Worm (Caenorhabditis elegans) whole organism, young adult: ENCODE measurements around the gene Y7A5A.9.

Source experiments
- B0035.1 ChIP-seq: sonication (generic microtip); optimal IDR thresholded peaks from 2 replicates; lab custom pipeline; 2016; ENCODE audit warnings: missing genetic modification characterization, mild to moderate bottlenecking, missing compliant biosample characterization, missing genotype, missing genetic modification reagents
- ama-1 ChIP-seq, 3 experiments: fragments of 150-350 bp in 1 of 3; sonication (generic microtip) in 2 of 3; optimal IDR thresholded peaks; 2 replicates each; lab custom pipeline; 2014 to 2018; ENCODE audit warnings: missing biosample characterization in 2 of 3, missing genetic modification characterization in 2 of 3, missing genetic modification reagents in 2 of 3
- attf-6 ChIP-seq: fragments of 200-800 bp; sonication (Bioruptor generic); IDR thresholded peaks from 2 replicates; pipeline ENCODE4 v1.3.6; 2022; ENCODE audit warnings: missing genetic modification reagents, missing genetic modification characterization, missing compliant biosample characterization
- ceh-100 ChIP-seq: fragments of 200-800 bp; sonication (Bioruptor generic); IDR thresholded peaks from 2 replicates; pipeline ENCODE4 v1.3.6; 2022; ENCODE audit warnings: missing genetic modification reagents, missing genetic modification characterization, missing compliant biosample characterization
- him-1 ChIP-seq: sonication (generic microtip); optimal IDR thresholded peaks from 2 replicates; lab custom pipeline; 2016; ENCODE audit warnings: missing genotype, missing genetic modification reagents, missing genetic modification characterization, missing compliant biosample characterization
- lin-40 ChIP-seq: sonication (generic microtip); optimal IDR thresholded peaks from 2 replicates; lab custom pipeline; 2016; ENCODE audit warnings: missing genetic modification characterization, mild to moderate bottlenecking, missing compliant biosample characterization, missing genotype, missing genetic modification reagents
- nhr-120 ChIP-seq: fragments of 200-800 bp; sonication (Bioruptor generic); IDR thresholded peaks from 2 replicates; pipeline ENCODE4 v1.3.6; 2022; ENCODE audit warnings: missing genetic modification characterization, missing compliant biosample characterization
- pha-4 ChIP-seq: fragments of 150-350 bp; sonication (generic microtip); optimal IDR thresholded peaks from 2 replicates; lab custom pipeline; 2014; ENCODE audit warnings: missing biosample characterization, missing genetic modification reagents, missing genetic modification characterization
- snpc-3.4 ChIP-seq: sonication (generic microtip); optimal IDR thresholded peaks from 2 replicates; lab custom pipeline; 2017; ENCODE audit warnings: missing genetic modification characterization, mild to moderate bottlenecking, missing compliant biosample characterization, antibody characterized with exemption, moderate library complexity, missing genotype, missing genetic modification reagents
- tbp1 ChIP-seq: fragments of 200-800 bp; sonication (Bioruptor generic); optimal IDR thresholded peaks from 2 replicates; lab custom pipeline; 2018; ENCODE audit warnings: mild to moderate bottlenecking, missing genetic modification characterization, missing compliant biosample characterization

ce11 chrX:15848867-15849266, 21.9 kb downstream of the Y7A5A.9 start:
- no peak for TF ChIP-seq B0035.1 (tag; lab: Kevin White, UChicago)
- TF ChIP-seq pha-4 (tag; lab: Kevin White, UChicago), result no peak
- no peak for TF ChIP-seq ama-1 (optimal IDR thresholded peaks at IDR 0.05; lab: Kevin White, UChicago)
- TF ChIP-seq ama-1 (GFP tag; optimal IDR thresholded peaks at IDR 0.05; lab: Kevin White, UChicago), result no peak
- TF ChIP-seq him-1, result no peak
- no peak for TF ChIP-seq nhr-120 (GFP tag; lab: Robert Waterston, UW)
- TF ChIP-seq ceh-100 (GFP tag; lab: Robert Waterston, UW), result no peak
- TF ChIP-seq attf-6 (GFP tag; lab: Robert Waterston, UW), result no peak
- no peak for TF ChIP-seq lin-40
- no peak for TF ChIP-seq snpc-3.4 (tag; lab: Kevin White, UChicago)
- no peak for TF ChIP-seq tbp1 (GFP tag; lab: Kevin White, UChicago)
